Fruit fly (Drosophila melanogaster) Kc167 (cell line): Measurements from ENCODE around the gene f.

Experiments
- Myc ChIP-seq: fragments of >200 bp; optimal IDR thresholded peaks from 2 replicates; lab custom pipeline; 2017; ENCODE audit warnings: missing external identifiers
- Sin3A ChIP-seq: fragments of >200 bp; optimal IDR thresholded peaks from 2 replicates; lab custom pipeline; 2018; ENCODE audit warnings: missing external identifiers
- h ChIP-seq: fragments of >200 bp; optimal IDR thresholded peaks from 3 replicates; lab custom pipeline; 2018; ENCODE audit warnings: missing external identifiers
- insv ChIP-seq: fragments of >200 bp; optimal IDR thresholded peaks from 3 replicates; lab custom pipeline; 2018; ENCODE audit warnings: missing external identifiers
- psq ChIP-seq: fragments of >200 bp; optimal IDR thresholded peaks from 2 replicates; lab custom pipeline; 2017; ENCODE audit warnings: missing external identifiers
- ttk ChIP-seq: sonication (Bioruptor generic); optimal IDR thresholded peaks from 2 replicates; lab custom pipeline; 2017; ENCODE audit warnings: missing external identifiers

dm6 chrX:17232642-17233041, at the start of gene f:
- TF ChIP-seq psq (lab: Kevin White, UChicago) (no peak), insv (lab: Kevin White, UChicago) (no peak), Sin3A (lab: Kevin White, UChicago) (no peak), Myc (lab: Kevin White, UChicago) (no peak), ttk (lab: Kevin White, UChicago) (no peak), h (lab: Kevin White, UChicago) (no peak)
